Worm (Caenorhabditis elegans) whole organism, L1 larva: ENCODE results near the gene C44H4.6.

ENCODE experiments used
- C04F5.9 ChIP-seq: sonication (generic microtip); optimal IDR thresholded peaks from 2 replicates; lab custom pipeline; 2016; ENCODE audit warnings: missing genetic modification characterization, missing compliant biosample characterization
- C34B4.2 ChIP-seq: sonication (generic microtip); optimal IDR thresholded peaks from 2 replicates; lab custom pipeline; 2017; ENCODE audit warnings: mild to moderate bottlenecking, missing genetic modification characterization, missing compliant biosample characterization
- aha-1 ChIP-seq: fragments of 150-350 bp; optimal IDR thresholded peaks from 2 replicates; lab custom pipeline; 2014; ENCODE audit warnings: missing biosample characterization, missing genetic modification characterization
- alr-1 ChIP-seq: fragments of 200-800 bp; sonication (Bioruptor generic); optimal IDR thresholded peaks from 2 replicates; lab custom pipeline; 2018; ENCODE audit warnings: borderline replicate concordance, mild to moderate bottlenecking, missing genetic modification characterization, missing compliant biosample characterization
- aly-2 ChIP-seq: fragments of 150-350 bp; optimal IDR thresholded peaks from 2 replicates; lab custom pipeline; 2014; ENCODE audit warnings: missing biosample characterization, missing genetic modification characterization
- ama-1 ChIP-seq: fragments of 150-350 bp; optimal IDR thresholded peaks from 2 replicates; lab custom pipeline; 2014
- blmp-1 ChIP-seq: fragments of 150-350 bp; optimal IDR thresholded peaks from 2 replicates; lab custom pipeline; 2014; ENCODE audit warnings: missing biosample characterization, missing genetic modification characterization
- ceh-8 ChIP-seq: fragments of 200-800 bp; sonication (Bioruptor generic); optimal IDR thresholded peaks from 2 replicates; lab custom pipeline; 2018; ENCODE audit warnings: mild to moderate bottlenecking, missing genetic modification characterization, moderate library complexity, missing compliant biosample characterization
- ceh-88 ChIP-seq: fragments of 200-800 bp; sonication (Bioruptor generic); IDR thresholded peaks from 2 replicates; pipeline ENCODE4 v1.3.6; 2022; ENCODE audit warnings: missing genetic modification characterization, missing compliant biosample characterization
- ceh-90 ChIP-seq: sonication (generic microtip); optimal IDR thresholded peaks from 2 replicates; lab custom pipeline; 2016; ENCODE audit warnings: missing genetic modification characterization, missing compliant biosample characterization
- ces-1 ChIP-seq: fragments of 150-350 bp; optimal IDR thresholded peaks from 2 replicates; lab custom pipeline; 2014; ENCODE audit warnings: missing biosample characterization, missing genetic modification reagents, missing genetic modification characterization
- dpl-1 ChIP-seq, 3 experiments: fragments of 150-350 bp in 2 of 3; sonication (generic microtip) in 1 of 3; optimal IDR thresholded peaks; 2 replicates each; lab custom pipeline; 2014 to 2017; ENCODE audit warnings: missing biosample characterization in 3 of 3, missing genetic modification characterization in 3 of 3, missing genetic modification reagents in 3 of 3
- dsc-1 ChIP-seq: sonication (generic microtip); optimal IDR thresholded peaks from 2 replicates; lab custom pipeline; 2016; ENCODE audit warnings: mild to moderate bottlenecking, missing genetic modification characterization, missing compliant biosample characterization
- efl-1 ChIP-seq, 4 experiments: fragments of 150-350 bp; optimal IDR thresholded peaks in 3 of 4; peaks in 1 of 4; 1 replicate in 1 of 4; 2 replicates in 3 of 4; lab custom pipeline; 2014; ENCODE audit warnings: missing biosample characterization in 2 of 4, missing genetic modification characterization in 2 of 4, missing genetic modification reagents in 2 of 4
- efl-3 ChIP-seq: fragments of 200-800 bp; sonication (Bioruptor generic); optimal IDR thresholded peaks from 2 replicates; lab custom pipeline; 2018; ENCODE audit warnings: mild to moderate bottlenecking, missing genetic modification characterization, missing compliant biosample characterization
- egl-13 ChIP-seq: sonication (generic microtip); optimal IDR thresholded peaks from 2 replicates; lab custom pipeline; 2016; ENCODE audit warnings: missing genotype, missing genetic modification reagents, missing genetic modification characterization, missing compliant biosample characterization
- egl-27 ChIP-seq, 2 experiments: fragments of 150-350 bp in 1 of 2; sonication (generic microtip); optimal IDR thresholded peaks; 3 replicates each; lab custom pipeline; 2017 to 2018; ENCODE audit warnings: missing biosample characterization in 2 of 2, missing genetic modification characterization in 2 of 2, missing genetic modification reagents in 2 of 2
- elt-3 ChIP-seq, 6 experiments: fragments of 150-350 bp in 1 of 6; sonication (generic microtip); optimal IDR thresholded peaks; 2 replicates each; lab custom pipeline; 2017 to 2018; ENCODE audit warnings: missing biosample characterization in 6 of 6, missing genetic modification characterization in 6 of 6, inconsistent platforms in 1 of 6
- ets-5 ChIP-seq: fragments of 200-800 bp; sonication (Bioruptor generic); IDR thresholded peaks from 2 replicates; pipeline ENCODE4 v1.3.6; 2022; ENCODE audit warnings: missing genetic modification characterization, missing compliant biosample characterization
- fkh-8 ChIP-seq: sonication (generic microtip); optimal IDR thresholded peaks from 2 replicates; lab custom pipeline; 2016; ENCODE audit warnings: mild to moderate bottlenecking, missing genetic modification characterization, missing compliant biosample characterization
- fos-1 ChIP-seq: fragments of 150-350 bp; optimal IDR thresholded peaks from 2 replicates; lab custom pipeline; 2014; ENCODE audit warnings: missing biosample characterization, missing genetic modification characterization
- hlh-17 ChIP-seq: fragments of 200-800 bp; sonication (Bioruptor generic); optimal IDR thresholded peaks from 2 replicates; lab custom pipeline; 2018; ENCODE audit warnings: missing genetic modification characterization, mild to moderate bottlenecking, missing compliant biosample characterization, moderate library complexity, borderline replicate concordance
- hlh-4 ChIP-seq: sonication (generic microtip); optimal IDR thresholded peaks from 2 replicates; lab custom pipeline; 2016; ENCODE audit warnings: mild to moderate bottlenecking, missing genetic modification characterization, missing compliant biosample characterization
- hpl-2 ChIP-seq: fragments of 150-350 bp; optimal IDR thresholded peaks from 2 replicates; lab custom pipeline; 2014; ENCODE audit warnings: missing biosample characterization, missing genetic modification reagents, missing genetic modification characterization
- isw-1 ChIP-seq: fragments of 200-800 bp; sonication (Bioruptor generic); IDR thresholded peaks from 2 replicates; pipeline ENCODE4 v1.3.6; 2022; ENCODE audit warnings: missing genetic modification characterization, missing compliant biosample characterization
- jun-1 ChIP-seq: fragments of 150-350 bp; optimal IDR thresholded peaks from 2 replicates; lab custom pipeline; 2014; ENCODE audit warnings: missing biosample characterization, missing genetic modification reagents, missing genetic modification characterization
- lin-15B ChIP-seq: fragments of 150-350 bp; sonication (generic microtip); optimal IDR thresholded peaks from 3 replicates; lab custom pipeline; 2014; ENCODE audit warnings: missing biosample characterization, missing genetic modification characterization
- lin-39 ChIP-seq: fragments of 150-350 bp; optimal IDR thresholded peaks from 2 replicates; lab custom pipeline; 2014; ENCODE audit warnings: missing biosample characterization, missing genetic modification reagents, missing genetic modification characterization
- lsy-2 ChIP-seq, 2 experiments: fragments of 150-350 bp; optimal IDR thresholded peaks; 2 replicates each; lab custom pipeline; 2014; ENCODE audit warnings: missing biosample characterization in 2 of 2, missing genetic modification characterization in 2 of 2
- nhr-11 ChIP-seq: fragments of 150-350 bp; optimal IDR thresholded peaks from 2 replicates; lab custom pipeline; 2014; ENCODE audit warnings: missing biosample characterization, missing genetic modification characterization
- nhr-19 ChIP-seq: fragments of 200-800 bp; sonication (Bioruptor generic); conservative IDR thresholded peaks from 2 replicates; pipeline ENCODE4 v1.3.6; 2022; ENCODE audit warnings: missing genetic modification characterization, missing compliant biosample characterization
- nhr-28 ChIP-seq: fragments of 150-350 bp; optimal IDR thresholded peaks from 2 replicates; lab custom pipeline; 2014; ENCODE audit warnings: missing biosample characterization, missing genetic modification characterization
- nhr-47 ChIP-seq: sonication (generic microtip); optimal IDR thresholded peaks from 2 replicates; lab custom pipeline; 2016; ENCODE audit warnings: mild to moderate bottlenecking, missing genetic modification characterization, moderate library complexity, missing compliant biosample characterization
- nhr-71 ChIP-seq: sonication (generic microtip); optimal IDR thresholded peaks from 2 replicates; lab custom pipeline; 2016; ENCODE audit warnings: mild to moderate bottlenecking, missing genetic modification characterization, moderate library complexity, missing compliant biosample characterization
- nhr-76 ChIP-seq: sonication (generic microtip); optimal IDR thresholded peaks from 2 replicates; lab custom pipeline; 2017; ENCODE audit warnings: missing biosample characterization, missing genetic modification characterization
- nhr-77 ChIP-seq: fragments of 150-350 bp; optimal IDR thresholded peaks from 2 replicates; lab custom pipeline; 2014; ENCODE audit warnings: missing biosample characterization, missing genetic modification characterization
- nhr-84 ChIP-seq: sonication (generic microtip); optimal IDR thresholded peaks from 2 replicates; lab custom pipeline; 2017; ENCODE audit warnings: missing biosample characterization, missing genetic modification characterization
- pax-3 ChIP-seq: fragments of 200-800 bp; sonication (Bioruptor generic); optimal IDR thresholded peaks from 2 replicates; lab custom pipeline; 2018; ENCODE audit warnings: mild to moderate bottlenecking, missing genetic modification characterization, moderate library complexity, missing compliant biosample characterization
- pqm-1 ChIP-seq: sonication (generic microtip); optimal IDR thresholded peaks from 3 replicates; lab custom pipeline; 2017; ENCODE audit warnings: missing biosample characterization, missing genetic modification characterization
- rnt-1 ChIP-seq: sonication (generic microtip); optimal IDR thresholded peaks from 2 replicates; lab custom pipeline; 2016; ENCODE audit warnings: mild to moderate bottlenecking, missing genetic modification characterization, moderate library complexity, missing compliant biosample characterization
- snpc-4 ChIP-seq: fragments of 150-350 bp; optimal IDR thresholded peaks from 2 replicates; lab custom pipeline; 2014; ENCODE audit warnings: missing biosample characterization, missing genetic modification characterization
- snu-23 ChIP-seq: sonication (generic microtip); optimal IDR thresholded peaks from 2 replicates; lab custom pipeline; 2016; ENCODE audit warnings: missing genetic modification characterization, missing compliant biosample characterization
- sox-4 ChIP-seq: sonication (generic microtip); optimal IDR thresholded peaks from 2 replicates; lab custom pipeline; 2016; ENCODE audit warnings: missing genetic modification characterization, missing compliant biosample characterization
- sup-37 ChIP-seq: fragments of 200-800 bp; sonication (Bioruptor generic); optimal IDR thresholded peaks from 2 replicates; lab custom pipeline; 2018; ENCODE audit warnings: mild to moderate bottlenecking, missing genetic modification characterization, missing compliant biosample characterization
- tlp-1 ChIP-seq: fragments of 150-350 bp; optimal IDR thresholded peaks from 2 replicates; lab custom pipeline; 2014; ENCODE audit warnings: missing biosample characterization, missing genetic modification characterization
- unc-30 ChIP-seq: sonication (generic microtip); optimal IDR thresholded peaks from 2 replicates; lab custom pipeline; 2017; ENCODE audit warnings: missing biosample characterization, missing genetic modification characterization
- unc-86 ChIP-seq: sonication (generic microtip); optimal IDR thresholded peaks from 2 replicates; lab custom pipeline; 2016; ENCODE audit warnings: missing genetic modification characterization, missing compliant biosample characterization
- unc-98 ChIP-seq: fragments of 200-800 bp; sonication (Bioruptor generic); IDR thresholded peaks from 2 replicates; pipeline ENCODE4 v1.3.6; 2022; ENCODE audit warnings: missing genetic modification characterization, missing compliant biosample characterization
- vab-15 ChIP-seq: sonication (generic microtip); optimal IDR thresholded peaks from 2 replicates; lab custom pipeline; 2017; ENCODE audit warnings: missing genotype, mild to moderate bottlenecking, missing genetic modification characterization, missing compliant biosample characterization
- xbp-1 ChIP-seq: sonication (generic microtip); optimal IDR thresholded peaks from 2 replicates; lab custom pipeline; 2016; ENCODE audit warnings: missing genetic modification characterization, missing compliant biosample characterization
- zag-1 ChIP-seq: fragments of 150-350 bp; optimal IDR thresholded peaks from 2 replicates; lab custom pipeline; 2014; ENCODE audit warnings: missing biosample characterization, missing genetic modification characterization
- zip-4 ChIP-seq: fragments of 200-800 bp; sonication (Bioruptor generic); optimal IDR thresholded peaks from 2 replicates; lab custom pipeline; 2018; ENCODE audit warnings: mild to moderate bottlenecking, missing genetic modification characterization, moderate library complexity, missing compliant biosample characterization
- ztf-11 ChIP-seq, 2 experiments: sonication (generic microtip); optimal IDR thresholded peaks; 2 replicates each; lab custom pipeline; 2016 to 2017; ENCODE audit warnings: missing genetic modification characterization in 2 of 2, missing biosample characterization in 1 of 2, missing compliant biosample characterization in 1 of 2

C44H4.6 gene

DNA sequence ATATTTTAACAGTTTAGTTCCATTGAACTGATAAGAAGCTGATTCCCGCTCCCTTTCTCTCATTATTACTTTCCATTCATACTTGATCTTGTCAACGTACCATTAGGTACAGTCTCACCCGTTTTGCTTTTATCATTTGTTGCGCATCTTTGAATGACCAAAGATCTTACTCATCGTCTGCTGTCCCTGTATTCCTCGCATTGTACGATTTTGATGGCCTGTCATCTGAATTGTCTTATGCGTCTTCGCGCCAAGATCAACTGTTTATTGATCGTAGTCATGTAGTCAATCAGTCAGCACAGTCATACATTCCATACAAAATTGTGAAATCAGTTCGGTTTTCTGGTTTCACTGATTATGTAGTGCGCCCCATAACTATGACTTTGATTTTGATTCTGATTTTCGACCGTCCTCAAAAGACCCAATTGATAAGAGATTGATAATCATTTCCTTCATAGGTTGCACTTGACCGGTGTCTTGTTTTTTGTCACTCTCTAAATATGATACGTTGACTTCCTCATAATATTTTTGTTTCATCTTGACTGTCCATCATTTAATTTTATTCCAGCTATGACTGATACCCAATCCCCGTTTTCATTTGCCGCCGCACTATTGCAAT is 41.1 kb downstream of the C44H4.6 start, which contains the start of gene nhr-3 (continued):
- TF ChIP-seq ceh-8 (GFP tag; lab: Kevin White, UChicago) (no peak), nhr-47 (tag; lab: Kevin White, UChicago) (no peak), dpl-1 (GFP tag; optimal IDR thresholded peaks at IDR 0.05; lab: Kevin White, UChicago) (no peak), ets-5 (no peak), nhr-84 (no peak), hlh-17 (GFP tag; lab: Kevin White, UChicago) (no peak), pax-3 (tag; lab: Kevin White, UChicago) (no peak), C04F5.9 (tag; lab: Kevin White, UChicago) (no peak), efl-1 (optimal IDR thresholded peaks at IDR 0.05; lab: Kevin White, UChicago) (no peak), efl-1 (GFP tag; optimal IDR thresholded peaks at IDR 0.05 in 1 of 2; lab: Kevin White, UChicago) (peak in 1 of 2 experiments; percentile 31), vab-15 (tag; lab: Kevin White, UChicago) (no peak), nhr-71 (peak; percentile 37), aly-2 (tag; lab: Kevin White, UChicago) (no peak), nhr-11 (no peak), ces-1 (no peak), unc-30 (tag; lab: Kevin White, UChicago) (no peak), sup-37 (GFP tag; lab: Kevin White, UChicago) (no peak), ama-1 (lab: Kevin White, UChicago) (no peak), rnt-1 (no peak), ceh-88 (GFP tag; lab: Robert Waterston, UW) (no peak), zip-4 (no peak), dsc-1 (tag; lab: Kevin White, UChicago) (no peak), nhr-77 (no peak), nhr-19 (GFP tag; lab: Robert Waterston, UW) (peak; percentile 10), lsy-2 (tag; optimal IDR thresholded peaks at IDR 0.05; lab: Kevin White, UChicago) (no peak), lin-15B (tag; lab: Kevin White, UChicago) (no peak), C34B4.2 (tag; lab: Kevin White, UChicago) (no peak), tlp-1 (no peak), snu-23 (no peak), ceh-90 (tag; lab: Kevin White, UChicago) (no peak), fos-1 (tag; lab: Kevin White, UChicago) (no peak), isw-1 (GFP tag; lab: Robert Waterston, UW) (no peak), xbp-1 (tag; lab: Kevin White, UChicago) (no peak), unc-86 (no peak), snpc-4 (tag; lab: Kevin White, UChicago) (no peak), zag-1 (tag; lab: Kevin White, UChicago) (no peak), egl-13 (no peak), sox-4 (tag; lab: Kevin White, UChicago) (no peak), hlh-4 (no peak), hpl-2 (GFP tag; lab: Kevin White, UChicago) (no peak), nhr-76 (tag; lab: Kevin White, UChicago) (no peak), jun-1 (peak; percentile 27), blmp-1 (tag; lab: Kevin White, UChicago) (peak; percentile 84), pqm-1 (tag; lab: Kevin White, UChicago) (no peak), fkh-8 (tag; lab: Kevin White, UChicago) (no peak), elt-3 (tag; optimal IDR thresholded peaks at IDR 0.05; lab: Kevin White, UChicago) (peak in 4 of 6 experiments; percentile 27 to 70 (median 48)), nhr-28 (tag; lab: Kevin White, UChicago) (no peak), aha-1 (no peak), efl-3 (GFP tag; lab: Kevin White, UChicago) (no peak), alr-1 (tag; lab: Kevin White, UChicago) (no peak), ztf-11 (tag; optimal IDR thresholded peaks at IDR 0.05; lab: Kevin White, UChicago) (no peak), unc-98 (no peak), lin-39 (no peak), egl-27 (tag; optimal IDR thresholded peaks at IDR 0.05; lab: Kevin White, UChicago) (no peak)
